Fruit fly (Drosophila melanogaster): ENCODE results near the gene Cdlc2.

Cdlc2 gene

dm6 chr2L:1344071-1344470 lies at the start of gene Cdlc2, which contains the start of gene CG33922:
Cdlc2 (plus strand) TSS chr2L:1344400.
CG33922 (minus strand) TSS chr2L:1344171.
- TF ChIP-seq psq (GFP tag; optimal IDR thresholded peaks at IDR 0.05) (no peak), sv (GFP tag; optimal IDR thresholded peaks at IDR 0.05) (no peak), Dfd (GFP tag; optimal IDR thresholded peaks at IDR 0.05) (no peak), usp (GFP tag; optimal IDR thresholded peaks at IDR 0.05) (no peak), h (GFP tag; optimal IDR thresholded peaks at IDR 0.05) (no peak)

dm6 chr2L:1312321-1312720 lies 31.9 kb upstream of the Cdlc2 start:
- TF ChIP-seq Dfd (GFP tag; optimal IDR thresholded peaks at IDR 0.05) (no peak), OdsH (GFP tag; optimal IDR thresholded peaks at IDR 0.05) (peak; percentile 19), usp (GFP tag; optimal IDR thresholded peaks at IDR 0.05) (no peak), tai (GFP tag; optimal IDR thresholded peaks at IDR 0.05) (no peak), Hr78 (GFP tag; optimal IDR thresholded peaks at IDR 0.05) (no peak), sage (GFP tag; optimal IDR thresholded peaks at IDR 0.05) (no peak), dmrt93B (GFP tag; optimal IDR thresholded peaks at IDR 0.05) (no peak), CG32264 (GFP tag; optimal IDR thresholded peaks at IDR 0.05) (no peak), N (GFP tag; optimal IDR thresholded peaks at IDR 0.05) (no peak), Myc (optimal IDR thresholded peaks at IDR 0.05) (no peak), foxo (GFP tag; optimal IDR thresholded peaks at IDR 0.05) (peak in 1 of 2 experiments; percentile 48), Hnf4 (GFP tag; optimal IDR thresholded peaks at IDR 0.05) (peak; percentile 22), fru (GFP tag; optimal IDR thresholded peaks at IDR 0.05) (peak; percentile 59), Mio (GFP tag; optimal IDR thresholded peaks at IDR 0.05) (no peak), rgr (GFP tag; optimal IDR thresholded peaks at IDR 0.05) (peak; percentile 27), sv (GFP tag; optimal IDR thresholded peaks at IDR 0.05) (no peak), CG9705 (GFP tag; optimal IDR thresholded peaks at IDR 0.05) (no peak), psq (GFP tag; optimal IDR thresholded peaks at IDR 0.05) (peak; percentile 28), woc (GFP tag; optimal IDR thresholded peaks at IDR 0.05) (peak; percentile 6), Jra (GFP tag; optimal IDR thresholded peaks at IDR 0.05) (no peak), CrebA (GFP tag; optimal IDR thresholded peaks at IDR 0.05; ENCODE audit: borderline replicate concordance) (no peak), h (GFP tag; optimal IDR thresholded peaks at IDR 0.05) (peak; percentile 36), Vsx2 (GFP tag; optimal IDR thresholded peaks at IDR 0.05; ENCODE audit: partially characterized antibody) (no peak), Sp1 (GFP tag; optimal IDR thresholded peaks at IDR 0.05) (peak; percentile 57), dl (GFP tag; optimal IDR thresholded peaks at IDR 0.05; ENCODE audit: insufficient read depth in 1 of 2, partially characterized antibody in 2 of 2) (no peak), lola (GFP tag; optimal IDR thresholded peaks at IDR 0.05) (no peak), Rel (GFP tag; optimal IDR thresholded peaks at IDR 0.05) (no peak), Rel (tag; optimal IDR thresholded peaks at IDR 0.05) (no peak), Abd-B (GFP tag; optimal IDR thresholded peaks at IDR 0.05) (no peak), Hr83 (GFP tag; optimal IDR thresholded peaks at IDR 0.05; ENCODE audit: poor library complexity, severe bottlenecking) (no peak), ey (GFP tag; optimal IDR thresholded peaks at IDR 0.05) (peak; percentile 22), dsf (GFP tag; optimal IDR thresholded peaks at IDR 0.05; ENCODE audit: borderline replicate concordance) (no peak), pan (optimal IDR thresholded peaks at IDR 0.05) (no peak), GATAd (GFP tag; optimal IDR thresholded peaks at IDR 0.05) (no peak), jim (GFP tag; optimal IDR thresholded peaks at IDR 0.05) (no peak), HLH106 (tag; optimal IDR thresholded peaks at IDR 0.05) (peak; percentile 53), brk (GFP tag; optimal IDR thresholded peaks at IDR 0.05) (no peak), br (GFP tag; optimal IDR thresholded peaks at IDR 0.05) (peak; percentile 42), Dif (GFP tag; optimal IDR thresholded peaks at IDR 0.05; ENCODE audit: partially characterized antibody) (no peak)

dm6 chr2L:1315283-1315682 lies 28.9 kb upstream of the Cdlc2 start:
- TF ChIP-seq dsf (GFP tag; optimal IDR thresholded peaks at IDR 0.05; ENCODE audit: borderline replicate concordance) = no peak
- no peak for TF ChIP-seq N (GFP tag; optimal IDR thresholded peaks at IDR 0.05)
- no peak for TF ChIP-seq Vsx2 (GFP tag; optimal IDR thresholded peaks at IDR 0.05; ENCODE audit: partially characterized antibody)
- TF ChIP-seq HLH106 (tag; optimal IDR thresholded peaks at IDR 0.05) = no peak
- TF ChIP-seq Hnf4 (GFP tag; optimal IDR thresholded peaks at IDR 0.05) = no peak
- TF ChIP-seq h (GFP tag; optimal IDR thresholded peaks at IDR 0.05) = no peak
- no peak for TF ChIP-seq CG9705 (GFP tag; optimal IDR thresholded peaks at IDR 0.05)
- no peak for TF ChIP-seq CG32264 (GFP tag; optimal IDR thresholded peaks at IDR 0.05)
- no peak for TF ChIP-seq jim (GFP tag; optimal IDR thresholded peaks at IDR 0.05)
- TF ChIP-seq Hr78 (GFP tag; optimal IDR thresholded peaks at IDR 0.05) = no peak
- no peak for TF ChIP-seq Dfd (GFP tag; optimal IDR thresholded peaks at IDR 0.05)
- TF ChIP-seq Hr83 (GFP tag; optimal IDR thresholded peaks at IDR 0.05; ENCODE audit: poor library complexity, severe bottlenecking) = no peak
